Fruit fly (Drosophila melanogaster): ENCODE measurements around the gene CG15312.

dm6 chrX:10103569-10104083 lies 33.0 kb upstream of the CG15312 start:
- no peak for TF ChIP-seq Crg-1 (GFP tag; optimal IDR thresholded peaks at IDR 0.05)
- no peak for TF ChIP-seq Mnt (GFP tag; optimal IDR thresholded peaks at IDR 0.05)
- no peak for TF ChIP-seq CG33017 (tag; optimal IDR thresholded peaks at IDR 0.05)
- no peak for TF ChIP-seq kay (GFP tag; ENCODE audit: borderline replicate concordance)
- no peak for TF ChIP-seq Clk (GFP tag; optimal IDR thresholded peaks at IDR 0.05)
- TF ChIP-seq CG7101 (tag; optimal IDR thresholded peaks at IDR 0.05): no peak
- TF ChIP-seq tj (GFP tag; optimal IDR thresholded peaks at IDR 0.05): no peak
- no peak for TF ChIP-seq CG7045 (GFP tag; optimal IDR thresholded peaks at IDR 0.05)
- no peak for TF ChIP-seq CG12768 (GFP tag; optimal IDR thresholded peaks at IDR 0.05)
- no peak for TF ChIP-seq CG5204 (GFP tag; optimal IDR thresholded peaks at IDR 0.05)
- no peak for TF ChIP-seq pad (GFP tag; optimal IDR thresholded peaks at IDR 0.05)
- TF ChIP-seq ovo (GFP tag; optimal IDR thresholded peaks at IDR 0.05): no peak
- no peak for TF ChIP-seq CG14711 (tag; optimal IDR thresholded peaks at IDR 0.05)
